Worm (Caenorhabditis elegans): ENCODE results near the gene unc-115.

Gene unc-115

DNA sequence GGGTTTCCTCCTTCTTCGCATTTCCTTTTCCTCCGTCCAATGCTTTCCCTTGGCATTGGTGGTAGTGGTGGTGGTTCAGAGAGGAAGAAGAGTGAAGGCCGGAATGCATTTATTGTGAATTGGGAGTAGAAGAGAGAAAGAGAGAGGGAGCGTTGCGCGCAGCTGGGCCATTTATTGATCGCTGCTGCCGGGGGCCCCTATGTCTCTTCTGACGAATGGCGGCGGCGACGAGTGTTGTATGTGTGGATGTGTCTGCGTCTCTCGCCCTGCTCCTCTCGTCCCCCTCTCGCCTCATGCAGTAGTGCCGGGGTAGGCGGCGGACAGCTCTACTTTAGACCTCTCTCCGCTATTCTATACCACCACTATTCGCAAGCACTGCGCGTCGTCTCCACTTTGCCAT is at the start of gene unc-115:
Gene unc-115, plus strand, starts transcription at position 301 of the 400 bp plus-strand sequence.
- TF ChIP-seq fkh-6 (tag; optimal IDR thresholded peaks at IDR 0.05): peak; percentile 35
- no peak for TF ChIP-seq pat-9 (tag; optimal IDR thresholded peaks at IDR 0.05)
- peak; percentile 96 for TF ChIP-seq nfya-1 (tag; optimal IDR thresholded peaks at IDR 0.05)
- TF ChIP-seq hlh-15 (tag; optimal IDR thresholded peaks at IDR 0.05): no peak
- TF ChIP-seq C38D4.7 (GFP tag; optimal IDR thresholded peaks at IDR 0.05): no peak
- peak; percentile 61 for TF ChIP-seq eyg-1 (tag; optimal IDR thresholded peaks at IDR 0.05)
- peak; percentile 62 for TF ChIP-seq F13H6.1 (tag; optimal IDR thresholded peaks at IDR 0.05)
- TF ChIP-seq ceh-2 (tag; optimal IDR thresholded peaks at IDR 0.05): peak; percentile 64
- no peak for TF ChIP-seq ceh-45 (GFP tag; IDR thresholded peaks at IDR 0.05)
- TF ChIP-seq rnt-1 (tag; optimal IDR thresholded peaks at IDR 0.05): peak; percentile 75
- no peak for TF ChIP-seq unc-3 (GFP tag; conservative IDR thresholded peaks at IDR 0.05)
- TF ChIP-seq unc-3 (tag; optimal IDR thresholded peaks at IDR 0.05): peak; percentile 39
- TF ChIP-seq nhr-11 (tag; optimal IDR thresholded peaks at IDR 0.05): no peak
- TF ChIP-seq ceh-31 (tag; optimal IDR thresholded peaks at IDR 0.05): peak; percentile 94
- peak; percentile 97 for TF ChIP-seq ceh-48 (tag; optimal IDR thresholded peaks at IDR 0.05)
- TF ChIP-seq ceh-18 (tag; optimal IDR thresholded peaks at IDR 0.05): peak; percentile 91
- TF ChIP-seq fax-1 (tag; optimal IDR thresholded peaks at IDR 0.05): no peak
- TF ChIP-seq pag-3 (tag; optimal IDR thresholded peaks at IDR 0.05; ENCODE audit: borderline replicate concordance): peak; percentile 39
- peak; percentile 18 for TF ChIP-seq lim-6 (tag; optimal IDR thresholded peaks at IDR 0.05)
- peak; percentile 88 for TF ChIP-seq ceh-34 (tag; optimal IDR thresholded peaks at IDR 0.05)
- TF ChIP-seq madf-2 (tag; optimal IDR thresholded peaks at IDR 0.05): peak; percentile 25
- no peak for TF ChIP-seq sox-4 (tag; optimal IDR thresholded peaks at IDR 0.05)
- peak; percentile 12 for TF ChIP-seq dmd-4 (tag; optimal IDR thresholded peaks at IDR 0.05; ENCODE audit: borderline replicate concordance)
- TF ChIP-seq nhr-232 (tag; optimal IDR thresholded peaks at IDR 0.05): peak; percentile 50
- TF ChIP-seq sdc-2 (tag; optimal IDR thresholded peaks at IDR 0.05): peak; percentile 81
- no peak for TF ChIP-seq ttx-3 (tag; optimal IDR thresholded peaks at IDR 0.05)
- TF ChIP-seq mec-3 (tag; optimal IDR thresholded peaks at IDR 0.05; ENCODE audit: borderline replicate concordance): no peak
- TF ChIP-seq ceh-9 (tag; optimal IDR thresholded peaks at IDR 0.05): no peak
- TF ChIP-seq K09A11.1 (tag; optimal IDR thresholded peaks at IDR 0.05; ENCODE audit: insufficient read depth): peak; percentile 17
- no peak for TF ChIP-seq lin-11 (tag; optimal IDR thresholded peaks at IDR 0.05)
- peak; percentile 92 for TF ChIP-seq tbx-2 (tag; optimal IDR thresholded peaks at IDR 0.05)
- TF ChIP-seq ceh-14 (tag; optimal IDR thresholded peaks at IDR 0.05): peak; percentile 86
- TF ChIP-seq hlh-30 (tag; optimal IDR thresholded peaks at IDR 0.05; ENCODE audit: insufficient read depth): peak; percentile 50
- no peak for TF ChIP-seq ama-1 (optimal IDR thresholded peaks at IDR 0.05)
- TF ChIP-seq ets-4 (tag; optimal IDR thresholded peaks at IDR 0.05): peak; percentile 57
- no peak for TF ChIP-seq ceh-6 (GFP tag; optimal IDR thresholded peaks at IDR 0.05)
- peak; percentile 49 for TF ChIP-seq hlh-8 (tag; optimal IDR thresholded peaks at IDR 0.05)
- TF ChIP-seq gmeb-2 (tag; optimal IDR thresholded peaks at IDR 0.05): no peak
- TF ChIP-seq pqm-1 (tag; optimal IDR thresholded peaks at IDR 0.05): no peak
- no peak for TF ChIP-seq Y22D7AL.16 (tag; optimal IDR thresholded peaks at IDR 0.05)
- TF ChIP-seq zip-5 (tag; optimal IDR thresholded peaks at IDR 0.05): no peak
- peak; percentile 93 for TF ChIP-seq ref-2 (tag; optimal IDR thresholded peaks at IDR 0.05)
- no peak for TF ChIP-seq ztf-16 (tag; optimal IDR thresholded peaks at IDR 0.05)
- no peak for TF ChIP-seq hlh-13 (GFP tag; optimal IDR thresholded peaks at IDR 0.05)
- no peak for TF ChIP-seq elt-4 (tag; optimal IDR thresholded peaks at IDR 0.05)
- peak; percentile 58 for TF ChIP-seq C08G9.2 (tag; optimal IDR thresholded peaks at IDR 0.05)
- TF ChIP-seq K02D7.2 (tag; optimal IDR thresholded peaks at IDR 0.05): no peak
- peak; percentile 97 for TF ChIP-seq unc-42 (tag; optimal IDR thresholded peaks at IDR 0.05)
- TF ChIP-seq T23F11.4 (GFP tag; optimal IDR thresholded peaks at IDR 0.05): peak; percentile 74
- TF ChIP-seq pha-2 (tag; optimal IDR thresholded peaks at IDR 0.05): peak; percentile 50
- TF ChIP-seq che-1 (tag; optimal IDR thresholded peaks at IDR 0.05): peak; percentile 3
- TF ChIP-seq unc-86 (tag; optimal IDR thresholded peaks at IDR 0.05): peak; percentile 20
- TF ChIP-seq dve-1 (tag; optimal IDR thresholded peaks at IDR 0.05): no peak
- TF ChIP-seq tbx-7 (tag; optimal IDR thresholded peaks at IDR 0.05): peak; percentile 14
